Fruit fly (Drosophila melanogaster) whole organism, wandering third instar larva: Measurements from ENCODE around the gene Prdm13.
A peak's percentile ranks its signal among the peaks of the same experiment; 100 is the strongest.

Source experiments
- Abd-B ChIP-seq: fragments of >200 bp; optimal IDR thresholded peaks from 2 replicates; lab custom pipeline; 2017; ENCODE audit warnings: missing biosample characterization, missing genetic modification characterization
- Dfd ChIP-seq: fragments of >200 bp; optimal IDR thresholded peaks from 2 replicates; lab custom pipeline; 2017; ENCODE audit warnings: missing biosample characterization, missing genetic modification characterization
- Mio ChIP-seq: sonication (Bioruptor generic); optimal IDR thresholded peaks from 2 replicates; lab custom pipeline; 2016; ENCODE audit warnings: missing biosample characterization, missing genetic modification characterization
- Myc ChIP-seq: fragments of >200 bp; optimal IDR thresholded peaks from 2 replicates; lab custom pipeline; 2017
- OdsH ChIP-seq: fragments of 200-800 bp; sonication (Bioruptor generic); optimal IDR thresholded peaks from 2 replicates; lab custom pipeline; 2016; ENCODE audit warnings: missing biosample characterization, mild to moderate bottlenecking, missing genetic modification characterization
- Rel ChIP-seq, 2 experiments: fragments of 200-800 bp; sonication (Bioruptor generic) in 1 of 2; optimal IDR thresholded peaks; 2 replicates in 1 of 2; 3 replicates in 1 of 2; lab custom pipeline; 2016 to 2019; ENCODE audit warnings: mild to moderate bottlenecking in 2 of 2, missing biosample characterization in 2 of 2, missing genetic modification characterization in 2 of 2, moderate library complexity in 1 of 2
- dl ChIP-seq, 2 experiments: fragments of 175-275, 200-275 bp in 1 of 2; fragments of 200-275 bp in 1 of 2; sonication (Bioruptor generic); optimal IDR thresholded peaks; lab custom pipeline; 2018; ENCODE audit warnings: mild to moderate bottlenecking in 2 of 2, missing biosample characterization in 2 of 2, missing genetic modification characterization in 2 of 2, moderate library complexity in 2 of 2; ENCODE audit not compliant: partially characterized antibody in 2 of 2, insufficient read depth in 1 of 2
- dmrt93B ChIP-seq: fragments of 200-800 bp; sonication (Bioruptor generic); optimal IDR thresholded peaks from 2 replicates; lab custom pipeline; 2018; ENCODE audit warnings: missing biosample characterization, mild to moderate bottlenecking, missing genetic modification characterization
- jim ChIP-seq: fragments of 175-275, 200-325 bp; sonication (Bioruptor generic); optimal IDR thresholded peaks from 2 replicates; lab custom pipeline; 2016; ENCODE audit warnings: missing biosample characterization, mild to moderate bottlenecking, missing genetic modification characterization
- sage ChIP-seq: fragments of 200-800 bp; sonication (Bioruptor generic); optimal IDR thresholded peaks from 2 replicates; lab custom pipeline; 2016; ENCODE audit warnings: missing biosample characterization, mild to moderate bottlenecking, missing genetic modification characterization
- tai ChIP-seq: sonication (Bioruptor generic); optimal IDR thresholded peaks from 2 replicates; lab custom pipeline; 2016; ENCODE audit warnings: missing biosample characterization, missing genetic modification characterization

DNA sequence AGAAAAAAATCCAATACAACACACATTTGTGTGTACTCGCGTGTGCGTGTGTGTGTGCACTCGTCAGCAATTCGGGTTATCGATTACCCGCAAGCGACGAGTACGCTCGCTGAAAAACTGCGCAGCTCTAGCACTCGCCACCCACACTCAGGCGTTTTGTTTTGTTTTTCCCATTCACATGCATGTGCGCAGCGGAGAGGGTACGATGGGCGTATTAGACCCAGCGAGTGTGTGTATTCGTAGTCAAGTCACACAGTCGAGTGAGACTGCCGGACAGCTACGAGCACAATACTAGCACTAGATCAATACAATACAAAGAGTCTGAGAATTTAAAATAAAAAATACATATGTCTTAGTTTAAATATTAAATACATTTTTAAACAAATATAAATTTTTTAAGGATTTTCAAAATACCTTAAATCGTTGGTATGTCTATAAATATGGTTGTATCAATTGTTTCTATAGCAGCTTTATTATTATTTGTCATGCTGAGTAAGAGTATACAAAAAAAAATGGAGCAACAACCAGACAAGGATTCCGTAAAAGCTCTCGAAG is 22.0 kb downstream of the Prdm13 start, which contains the start of the genes D19B and CG43293:
- peak; percentile 78 for TF ChIP-seq Myc
- no peak for TF ChIP-seq Dfd (GFP tag; lab: Kevin White, UChicago)
- no peak for TF ChIP-seq dl (GFP tag; optimal IDR thresholded peaks at IDR 0.05; lab: Kevin White, UChicago; ENCODE audit: insufficient read depth in 1 of 2, partially characterized antibody in 2 of 2)
- TF ChIP-seq Abd-B, result no peak
- TF ChIP-seq OdsH (GFP tag; lab: Kevin White, UChicago), result peak; percentile 81
- no peak for TF ChIP-seq Rel (GFP tag; optimal IDR thresholded peaks at IDR 0.05; lab: Kevin White, UChicago)
- TF ChIP-seq Rel (tag; optimal IDR thresholded peaks at IDR 0.05; lab: Kevin White, UChicago), result peak; percentile 92
- peak; percentile 47 for TF ChIP-seq dmrt93B (GFP tag; lab: Kevin White, UChicago)
- TF ChIP-seq sage (GFP tag; lab: Kevin White, UChicago), result no peak
- peak; percentile 96 for TF ChIP-seq jim (GFP tag; lab: Kevin White, UChicago)
- peak; percentile 3 for TF ChIP-seq Mio (GFP tag; lab: Kevin White, UChicago)
- TF ChIP-seq tai (GFP tag; lab: Kevin White, UChicago), result no peak
